Worm (Caenorhabditis elegans) whole organism, L4/young adult: ENCODE data around the gene egl-45.

ENCODE experiments used
- W03F9.2 ChIP-seq: fragments of 150-350 bp; optimal IDR thresholded peaks from 2 replicates; lab custom pipeline; 2014; ENCODE audit warnings: missing biosample characterization, missing genetic modification characterization
- dao-5 ChIP-seq: sonication (generic microtip); optimal IDR thresholded peaks from 2 replicates; lab custom pipeline; 2016; ENCODE audit warnings: missing genotype, missing genetic modification characterization, moderate library complexity, missing compliant biosample characterization
- him-1 ChIP-seq: sonication (generic microtip); optimal IDR thresholded peaks from 2 replicates; lab custom pipeline; 2016; ENCODE audit warnings: missing genotype, missing genetic modification reagents, missing genetic modification characterization, missing compliant biosample characterization

egl-45 gene

ce11 chrIII:7778530-7778929 lies 49.9 kb downstream of the egl-45 start:
- no peak for TF ChIP-seq him-1 (tag; lab: Kevin White, UChicago)
- no peak for TF ChIP-seq dao-5 (tag; lab: Kevin White, UChicago)
- no peak for TF ChIP-seq W03F9.2

- no peak for TF ChIP-seq dao-5 (tag; lab: Kevin White, UChicago)
- TF ChIP-seq him-1 (tag; lab: Kevin White, UChicago): no peak
- no peak for TF ChIP-seq W03F9.2
These were observed 52.4 kb downstream of the egl-45 start, which contains the start of gene bath-15 for ce11 chrIII:7775983-7776440. Gene bath-15, minus strand, starts transcription at chrIII:7776033.
